Fruit fly (Drosophila melanogaster) whole organism, embryonic: ENCODE data around the gene Sys1.

Experiments used
- Adf1 ChIP-seq: fragments of 200-800 bp; sonication (Bioruptor generic); IDR thresholded peaks from 2 replicates; pipeline ENCODE4 v1.3.6; 2022; ENCODE audit warnings: missing biosample characterization, missing genetic modification characterization
- Antp ChIP-seq: fragments of 200-800 bp; sonication (Bioruptor generic); optimal IDR thresholded peaks from 3 replicates; lab custom pipeline; 2016; ENCODE audit warnings: missing biosample characterization, missing genetic modification characterization
- CG10543 ChIP-seq: fragments of 200-800 bp; sonication (Bioruptor generic); optimal IDR thresholded peaks from 3 replicates; lab custom pipeline; 2017; ENCODE audit warnings: missing biosample characterization, mild to moderate bottlenecking, missing genetic modification characterization, moderate library complexity
- CG12659 ChIP-seq: fragments of 200-800 bp; sonication (Bioruptor generic); optimal IDR thresholded peaks from 3 replicates; lab custom pipeline; 2017; ENCODE audit warnings: mild to moderate bottlenecking, missing biosample characterization, missing genetic modification reagents, missing genetic modification characterization
- CG13624 ChIP-seq: fragments of 200-800 bp; sonication (Bioruptor generic); optimal IDR thresholded peaks from 2 replicates; lab custom pipeline; 2016; ENCODE audit warnings: missing biosample characterization, missing genetic modification characterization
- CG15073 ChIP-seq: fragments of 200-800 bp; sonication (Bioruptor generic); optimal IDR thresholded peaks from 2 replicates; lab custom pipeline; 2016; ENCODE audit warnings: missing biosample characterization, missing genetic modification characterization
- CG15479 ChIP-seq: fragments of 200-800 bp; sonication (Bioruptor generic); optimal IDR thresholded peaks from 3 replicates; lab custom pipeline; 2019; ENCODE audit warnings: missing biosample characterization, mild to moderate bottlenecking, missing genetic modification characterization, moderate library complexity
- CG1647 ChIP-seq: fragments of 200-800 bp; sonication (Bioruptor generic); optimal IDR thresholded peaks from 3 replicates; lab custom pipeline; 2016; ENCODE audit warnings: missing biosample characterization, missing genetic modification characterization
- CG17568 ChIP-seq: fragments of 200-800 bp; sonication (Bioruptor generic); optimal IDR thresholded peaks from 2 replicates; lab custom pipeline; 2018; ENCODE audit warnings: missing biosample characterization, mild to moderate bottlenecking, missing genetic modification characterization, moderate library complexity
- CG2199 ChIP-seq: fragments of 200-800 bp; sonication (Bioruptor generic); IDR thresholded peaks from 3 replicates; pipeline ENCODE4 v1.3.6; 2022; ENCODE audit warnings: missing biosample characterization, missing genetic modification characterization
- CG3847 ChIP-seq: fragments of 200-800 bp; sonication (Bioruptor generic); IDR thresholded peaks from 2 replicates; pipeline ENCODE4 v1.3.6; 2022; ENCODE audit warnings: missing biosample characterization, missing genetic modification characterization
- CG4282 ChIP-seq: fragments of 200-800 bp; sonication (Bioruptor generic); optimal IDR thresholded peaks from 2 replicates; lab custom pipeline; 2016; ENCODE audit warnings: missing biosample characterization, missing genetic modification characterization
- CG6765 ChIP-seq: fragments of 200-800 bp; sonication (Bioruptor generic); optimal IDR thresholded peaks from 3 replicates; lab custom pipeline; 2017; ENCODE audit warnings: missing biosample characterization, mild to moderate bottlenecking, missing genetic modification characterization
- CG6813 ChIP-seq: fragments of 200-800 bp; sonication (Bioruptor generic); optimal IDR thresholded peaks from 2 replicates; lab custom pipeline; 2017; ENCODE audit warnings: missing biosample characterization, missing genetic modification characterization, mild to moderate bottlenecking, moderate library complexity, missing genetic modification reagents
- CG7556 ChIP-seq: fragments of 200-800 bp; sonication (Bioruptor generic); optimal IDR thresholded peaks from 2 replicates; lab custom pipeline; 2017; ENCODE audit warnings: missing biosample characterization, mild to moderate bottlenecking, missing genetic modification characterization
- CG7928 ChIP-seq: fragments of 200-800 bp; sonication (Bioruptor generic); optimal IDR thresholded peaks from 2 replicates; lab custom pipeline; 2017; ENCODE audit warnings: missing biosample characterization, mild to moderate bottlenecking, missing genetic modification characterization
- CG7987 ChIP-seq: fragments of 200-800 bp; sonication (Bioruptor generic); optimal IDR thresholded peaks from 2 replicates; lab custom pipeline; 2018; ENCODE audit warnings: missing biosample characterization, mild to moderate bottlenecking, missing genetic modification characterization, moderate library complexity
- CG8388 ChIP-seq: fragments of 200-800 bp; sonication (Bioruptor generic); optimal IDR thresholded peaks from 2 replicates; lab custom pipeline; 2019; ENCODE audit warnings: missing biosample characterization, mild to moderate bottlenecking, missing genetic modification characterization, moderate library complexity
- CG9215 ChIP-seq: fragments of 200-800 bp; sonication (Bioruptor generic); IDR thresholded peaks from 2 replicates; pipeline ENCODE4 v1.3.6; 2022; ENCODE audit warnings: missing biosample characterization, missing genetic modification characterization
- CG9797 ChIP-seq: fragments of 200-800 bp; sonication (Bioruptor generic); optimal IDR thresholded peaks from 3 replicates; lab custom pipeline; 2018; ENCODE audit warnings: missing biosample characterization, mild to moderate bottlenecking, missing genetic modification characterization
- CkIIα-i1 ChIP-seq: fragments of 200-800 bp; sonication (Bioruptor generic); IDR thresholded peaks from 2 replicates; pipeline ENCODE4 v1.3.6; 2022; ENCODE audit warnings: missing biosample characterization, missing genetic modification characterization
- Drgx ChIP-seq: fragments of 200-800 bp; sonication (Bioruptor generic); IDR thresholded peaks from 2 replicates; pipeline ENCODE4 v1.3.6; 2022; ENCODE audit warnings: missing biosample characterization, missing genetic modification characterization
- Fer1 ChIP-seq: fragments of 200-800 bp; sonication (Bioruptor generic); optimal IDR thresholded peaks from 2 replicates; lab custom pipeline; 2017; ENCODE audit warnings: missing biosample characterization, mild to moderate bottlenecking, missing genetic modification characterization
- HLHmδ ChIP-seq: fragments of 200-800 bp; sonication (Bioruptor generic); optimal IDR thresholded peaks from 2 replicates; lab custom pipeline; 2018; ENCODE audit warnings: missing biosample characterization, mild to moderate bottlenecking, missing genetic modification characterization, moderate library complexity
- Kr ChIP-seq: fragments of 200-800 bp; sonication (Bioruptor generic); optimal IDR thresholded peaks from 2 replicates; lab custom pipeline; 2017; ENCODE audit warnings: missing biosample characterization, mild to moderate bottlenecking, missing genetic modification characterization
- Lpt ChIP-seq: fragments of >200 bp; optimal IDR thresholded peaks from 2 replicates; lab custom pipeline; 2018; ENCODE audit warnings: missing biosample characterization, missing genetic modification characterization
- Meics ChIP-seq: fragments of 200-800 bp; sonication (Bioruptor generic); optimal IDR thresholded peaks from 2 replicates; lab custom pipeline; 2017; ENCODE audit warnings: missing biosample characterization, mild to moderate bottlenecking, missing genetic modification characterization
- Poxn ChIP-seq: fragments of 200-800 bp; sonication (Bioruptor generic); IDR thresholded peaks from 2 replicates; pipeline ENCODE4 v1.3.6; 2022; ENCODE audit warnings: missing biosample characterization, missing genetic modification characterization
- Xbp1 ChIP-seq: fragments of 200-800 bp; sonication (Bioruptor generic); optimal IDR thresholded peaks from 3 replicates; lab custom pipeline; 2016; ENCODE audit warnings: missing biosample characterization, mild to moderate bottlenecking, missing genetic modification characterization
- abd-A ChIP-seq: fragments of 200-800 bp; sonication (Bioruptor generic); optimal IDR thresholded peaks from 3 replicates; lab custom pipeline; 2019; ENCODE audit warnings: missing biosample characterization, mild to moderate bottlenecking, missing genetic modification characterization, moderate library complexity
- chm ChIP-seq: fragments of 200-800 bp; sonication (Bioruptor generic); IDR thresholded peaks from 2 replicates; pipeline ENCODE4 v1.3.6; 2022; ENCODE audit warnings: missing biosample characterization, missing genetic modification characterization
- danr ChIP-seq: fragments of 200-800 bp; sonication (Bioruptor generic); IDR thresholded peaks from 2 replicates; pipeline ENCODE4 v1.3.6; 2022; ENCODE audit warnings: missing biosample characterization, missing genetic modification characterization
- dm ChIP-seq: fragments of 200-800 bp; sonication (Bioruptor generic); optimal IDR thresholded peaks from 3 replicates; lab custom pipeline; 2016; ENCODE audit warnings: missing biosample characterization, missing genetic modification characterization
- dpn ChIP-seq, 2 experiments: fragments of 200-800 bp; sonication (Bioruptor generic); optimal IDR thresholded peaks; 3 replicates each; lab custom pipeline; 2016; ENCODE audit warnings: missing biosample characterization in 2 of 2, missing genetic modification characterization in 2 of 2
- emc ChIP-seq: fragments of 200-800 bp; sonication (Bioruptor generic); optimal IDR thresholded peaks from 2 replicates; lab custom pipeline; 2016; ENCODE audit warnings: missing biosample characterization, missing genetic modification characterization
- esg ChIP-seq: fragments of 200-800 bp; sonication (Bioruptor generic); conservative IDR thresholded peaks from 2 replicates; pipeline ENCODE4 v1.3.6; 2022; ENCODE audit warnings: missing biosample characterization, missing genetic modification characterization
- fd102C ChIP-seq: fragments of 200-800 bp; sonication (Bioruptor generic); optimal IDR thresholded peaks from 2 replicates; lab custom pipeline; 2018; ENCODE audit warnings: missing biosample characterization, mild to moderate bottlenecking, missing genetic modification characterization, moderate library complexity
- fd96Cb ChIP-seq: fragments of 200-800 bp; sonication (Bioruptor generic); optimal IDR thresholded peaks from 2 replicates; lab custom pipeline; 2018; ENCODE audit warnings: missing biosample characterization, mild to moderate bottlenecking, missing genetic modification characterization, moderate library complexity
- grau ChIP-seq: fragments of 200-800 bp; optimal IDR thresholded peaks from 3 replicates; lab custom pipeline; 2019; ENCODE audit warnings: missing biosample characterization, mild to moderate bottlenecking, missing genetic modification characterization, moderate library complexity
- luna ChIP-seq: fragments of 200-800 bp; sonication (Bioruptor generic); optimal IDR thresholded peaks from 2 replicates; lab custom pipeline; 2016; ENCODE audit warnings: missing biosample characterization, missing genetic modification characterization
- mirr ChIP-seq: fragments of 200-800 bp; sonication (Bioruptor generic); optimal IDR thresholded peaks from 3 replicates; lab custom pipeline; 2018; ENCODE audit warnings: missing biosample characterization, mild to moderate bottlenecking, missing genetic modification characterization
- pan ChIP-seq, 4 experiments: fragments of >200 bp in 3 of 4; fragments of 200-800 bp in 1 of 4; sonication (Bioruptor generic) in 1 of 4; optimal IDR thresholded peaks in 3 of 4; IDR thresholded peaks in 1 of 4; 2 replicates each; pipeline versions ENCODE4 v1.3.6 to Lab custom; 2017 to 2022; ENCODE audit warnings: missing biosample characterization in 2 of 4, missing genetic modification characterization in 2 of 4, mixed read lengths in 1 of 4
- pb ChIP-seq: fragments of 200-800 bp; sonication (Bioruptor generic); optimal IDR thresholded peaks from 3 replicates; lab custom pipeline; 2016; ENCODE audit warnings: missing biosample characterization, missing genetic modification characterization
- peb ChIP-seq: fragments of 200-800 bp; sonication (Bioruptor generic); IDR thresholded peaks from 2 replicates; pipeline ENCODE4 v1.3.6; 2022; ENCODE audit warnings: missing biosample characterization, missing genetic modification characterization
- pnt ChIP-seq: fragments of 200-800 bp; sonication (Bioruptor generic); optimal IDR thresholded peaks from 3 replicates; lab custom pipeline; 2016; ENCODE audit warnings: missing biosample characterization, missing genetic modification characterization
- pros ChIP-seq: fragments of 200-800 bp; sonication (Bioruptor generic); optimal IDR thresholded peaks from 3 replicates; lab custom pipeline; 2019; ENCODE audit warnings: missing biosample characterization, mild to moderate bottlenecking, missing genetic modification characterization, moderate library complexity
- sens ChIP-seq: fragments of 200-800 bp; sonication (Bioruptor generic); peaks from one replicate; lab custom pipeline; 2016; ENCODE audit warnings: missing biosample characterization, missing genetic modification characterization
- sens-2 ChIP-seq: fragments of 200-800 bp; sonication (Bioruptor generic); IDR thresholded peaks from 2 replicates; pipeline ENCODE4 v1.3.6; 2022; ENCODE audit warnings: missing biosample characterization, missing genetic modification characterization
- tio ChIP-seq: fragments of 200-800 bp; sonication (Bioruptor generic); optimal IDR thresholded peaks from 2 replicates; lab custom pipeline; 2017; ENCODE audit warnings: missing biosample characterization, missing genetic modification characterization, inconsistent platforms
- usp ChIP-seq: fragments of >200 bp; optimal IDR thresholded peaks from 2 replicates; lab custom pipeline; 2017; ENCODE audit warnings: missing biosample characterization, missing genetic modification characterization

Gene Sys1

DNA sequence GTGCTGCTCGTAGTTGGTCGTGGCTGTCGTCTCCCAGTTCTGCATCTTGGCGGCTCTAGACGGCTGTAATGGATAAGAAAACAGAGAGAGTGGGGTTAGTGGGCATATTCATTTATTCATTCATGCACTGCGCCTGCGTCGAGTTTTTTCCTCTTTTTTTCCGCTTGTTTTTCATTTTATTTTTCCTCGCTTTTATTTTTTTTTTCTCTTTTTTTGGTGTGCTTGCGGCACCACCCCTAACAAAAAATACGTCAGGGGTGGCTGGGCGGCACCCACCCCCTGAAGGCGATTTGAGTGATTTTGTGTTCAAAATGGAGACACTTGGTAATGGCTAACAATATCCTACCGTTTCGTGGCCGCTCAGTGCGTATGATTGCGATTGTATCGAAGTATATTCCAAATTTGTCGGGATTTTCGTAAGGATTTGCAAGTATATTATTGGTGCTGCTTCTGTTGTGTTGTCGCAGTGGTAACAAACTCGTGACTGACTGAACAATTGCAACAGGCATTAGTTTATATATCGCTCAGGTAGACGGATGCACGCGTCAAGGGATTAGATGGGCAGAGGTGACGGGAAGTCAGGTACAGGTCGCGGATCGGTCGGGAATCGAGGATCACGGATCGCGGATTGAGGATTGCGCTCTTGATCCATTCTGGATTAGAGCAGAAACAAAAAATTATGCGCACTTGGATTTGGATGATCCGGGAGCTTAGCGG lies 41.6 kb downstream of the Sys1 start (continued):
- TF ChIP-seq Lpt (GFP tag; lab: Kevin White, UChicago) (no peak), pan (optimal IDR thresholded peaks at IDR 0.05; lab: Kevin White, UChicago) (no peak), pan (GFP tag; optimal IDR thresholded peaks at IDR 0.05 in 1 of 2, IDR thresholded peaks at IDR 0.05 in 1 of 2) (peak in 1 of 2 experiments; percentile 20), fd96Cb (no peak), fd102C (no peak), tio (no peak), CG3847 (no peak), Adf1 (GFP tag; lab: Robert Waterston, UW) (peak; percentile 63; the same call in 1 of the 2 replicates), CG9797 (GFP tag; lab: Kevin White, UChicago) (no peak), CG9215 (GFP tag; lab: Robert Waterston, UW) (no peak), dm (GFP tag; lab: Kevin White, UChicago) (no peak), pros (GFP tag; lab: Kevin White, UChicago) (no peak), esg (GFP tag; lab: Robert Waterston, UW) (no peak), emc (GFP tag; lab: Kevin White, UChicago) (no peak), Antp (GFP tag; lab: Kevin White, UChicago) (no peak), CG6765 (peak; percentile 89), pnt (GFP tag; lab: Kevin White, UChicago) (no peak), CG10543 (GFP tag; lab: Kevin White, UChicago) (peak; percentile 45), CG8388 (GFP tag; lab: Kevin White, UChicago) (no peak), Poxn (no peak), peb (GFP tag; lab: Robert Waterston, UW) (no peak), CG7987 (GFP tag; lab: Kevin White, UChicago) (no peak), Drgx (peak; percentile 94), Kr (GFP tag; lab: Kevin White, UChicago) (no peak), grau (tag; lab: Kevin White, UChicago) (no peak), Fer1 (no peak), usp (GFP tag; lab: Kevin White, UChicago) (no peak), abd-A (no peak), CG12659 (GFP tag; lab: Kevin White, UChicago) (no peak), sens (no peak), CG4282 (GFP tag; lab: Kevin White, UChicago) (no peak), CG15073 (no peak), CG15479 (GFP tag; lab: Kevin White, UChicago) (peak; percentile 58), Xbp1 (GFP tag; lab: Kevin White, UChicago) (no peak), luna (GFP tag; lab: Kevin White, UChicago) (no peak), CG7556 (no peak), chm (peak; percentile 50; the same call in 1 of the 2 replicates), CG17568 (GFP tag; lab: Kevin White, UChicago) (peak; percentile 44), CG1647 (GFP tag; lab: Kevin White, UChicago) (no peak), CG13624 (no peak), CG7928 (GFP tag; lab: Kevin White, UChicago) (no peak), Meics (GFP tag; lab: Kevin White, UChicago) (peak; percentile 54), pb (GFP tag; lab: Kevin White, UChicago) (no peak), dpn (GFP tag; optimal IDR thresholded peaks at IDR 0.05; lab: Kevin White, UChicago) (peak in 1 of 2 experiments; percentile 10), CkIIα-i1 (GFP tag; lab: Robert Waterston, UW) (no peak), CG6813 (peak; percentile 21), CG2199 (GFP tag; lab: Robert Waterston, UW) (no peak), mirr (GFP tag; lab: Kevin White, UChicago) (peak; percentile 54), HLHmδ (GFP tag; lab: Kevin White, UChicago) (no peak), danr (GFP tag; lab: Robert Waterston, UW) (no peak), sens-2 (0 out of 2 replicates have a peak, but pooled peaks have one; percentile 17)
